Fruit fly (Drosophila melanogaster): Measurements from ENCODE around the gene ATPsynCF6L.

dm6 chr3L:4966749-4967148 is 45.2 kb downstream of the ATPsynCF6L start:
- TF ChIP-seq CG8478 (optimal IDR thresholded peaks at IDR 0.05) (no peak), CTCF (optimal IDR thresholded peaks at IDR 0.05) (no peak)

All from S2 (cell line).